Worm (Caenorhabditis elegans) whole organism, L4 larva: ENCODE data around the gene Y5H2A.1.

Experiments
- F10B5.3 ChIP-seq: sonication (generic microtip); optimal IDR thresholded peaks from 2 replicates; lab custom pipeline; 2016; ENCODE audit warnings: mild to moderate bottlenecking, missing genetic modification characterization, missing compliant biosample characterization
- F26F4.8 ChIP-seq: fragments of 200-800 bp; sonication (Bioruptor generic); conservative IDR thresholded peaks from 2 replicates; pipeline ENCODE4 v1.3.6; 2022; ENCODE audit warnings: missing genetic modification characterization, missing compliant biosample characterization
- T20F7.1 ChIP-seq: fragments of 200-800 bp; sonication (Bioruptor generic); optimal IDR thresholded peaks from 2 replicates; lab custom pipeline; 2018; ENCODE audit warnings: mild to moderate bottlenecking, missing genetic modification characterization, missing compliant biosample characterization
- Y48G9A.11 ChIP-seq: fragments of 200-800 bp; sonication (Bioruptor generic); IDR thresholded peaks from 2 replicates; pipeline ENCODE4 v1.3.6; 2022; ENCODE audit warnings: missing genetic modification reagents, missing genetic modification characterization, missing compliant biosample characterization
- Y75B8A.6 ChIP-seq: fragments of 200-800 bp; sonication (Bioruptor generic); IDR thresholded peaks from 2 replicates; pipeline ENCODE4 v1.3.6; 2022; ENCODE audit warnings: missing genetic modification reagents, missing genetic modification characterization, missing compliant biosample characterization
- ZK546.5 ChIP-seq, 2 experiments: sonication (generic microtip); optimal IDR thresholded peaks; 2 replicates each; lab custom pipeline; 2017; ENCODE audit warnings: missing biosample characterization in 2 of 2, missing genetic modification characterization in 2 of 2
- aha-1 ChIP-seq: fragments of 150-350 bp; peaks from one replicate; lab custom pipeline; 2014; ENCODE audit warnings: missing biosample characterization, missing genetic modification characterization
- attf-4 ChIP-seq: sonication (generic microtip); optimal IDR thresholded peaks from 3 replicates; lab custom pipeline; 2017; ENCODE audit warnings: missing biosample characterization, missing genetic modification characterization
- ceh-28 ChIP-seq: fragments of 150-350 bp; optimal IDR thresholded peaks from 2 replicates; lab custom pipeline; 2014; ENCODE audit warnings: missing biosample characterization, missing genetic modification reagents, missing genetic modification characterization
- ctbp-1 ChIP-seq: fragments of 200-800 bp; sonication (Bioruptor generic); IDR thresholded peaks from 2 replicates; pipeline ENCODE4 v1.3.6; 2022; ENCODE audit warnings: missing genetic modification reagents, missing genetic modification characterization, missing compliant biosample characterization
- daf-12 ChIP-seq: fragments of 150-350 bp; optimal IDR thresholded peaks from 2 replicates; lab custom pipeline; 2014; ENCODE audit warnings: missing biosample characterization, missing genetic modification reagents, missing genetic modification characterization
- daf-16 ChIP-seq, 3 experiments: sonication (generic microtip); optimal IDR thresholded peaks; 2 replicates each; lab custom pipeline; 2016 to 2017; ENCODE audit warnings: missing genetic modification characterization in 3 of 3, missing genetic modification reagents in 3 of 3, mild to moderate bottlenecking in 2 of 3, missing compliant biosample characterization in 2 of 3, missing biosample characterization in 1 of 3, moderate library complexity in 1 of 3
- dmd-6 ChIP-seq: fragments of 200-800 bp; sonication (Bioruptor generic); IDR thresholded peaks from 2 replicates; pipeline ENCODE4 v1.3.6; 2022; ENCODE audit warnings: missing genetic modification reagents, missing genetic modification characterization, missing compliant biosample characterization
- dmd-9 ChIP-seq: fragments of 200-800 bp; sonication (Bioruptor generic); IDR thresholded peaks from 2 replicates; pipeline ENCODE4 v1.3.6; 2022; ENCODE audit warnings: missing genetic modification reagents, missing genetic modification characterization, missing compliant biosample characterization
- dpl-1 ChIP-seq: fragments of 150-350 bp; optimal IDR thresholded peaks from 2 replicates; lab custom pipeline; 2014; ENCODE audit warnings: missing biosample characterization, missing genetic modification reagents, missing genetic modification characterization
- duxl-1 ChIP-seq: sonication (generic microtip); optimal IDR thresholded peaks from 2 replicates; lab custom pipeline; 2016; ENCODE audit warnings: mild to moderate bottlenecking, missing genetic modification characterization, moderate library complexity, missing compliant biosample characterization; ENCODE audit not compliant: poor library complexity
- fkh-10 ChIP-seq: fragments of 150-350 bp; optimal IDR thresholded peaks from 2 replicates; lab custom pipeline; 2014; ENCODE audit warnings: missing biosample characterization, missing genetic modification reagents, missing genetic modification characterization
- hmg-1.1 ChIP-seq: fragments of 200-800 bp; sonication (Bioruptor generic); IDR thresholded peaks from 2 replicates; pipeline ENCODE4 v1.3.6; 2022; ENCODE audit warnings: missing genetic modification reagents, missing genetic modification characterization, missing compliant biosample characterization
- lim-7 ChIP-seq: fragments of 200-800 bp; sonication (Bioruptor generic); IDR thresholded peaks from 2 replicates; pipeline ENCODE4 v1.3.6; 2022; ENCODE audit warnings: missing genetic modification characterization, missing compliant biosample characterization
- lin-29 ChIP-seq: fragments of 200-800 bp; sonication (Bioruptor generic); IDR thresholded peaks from 2 replicates; pipeline ENCODE4 v1.3.6; 2022; ENCODE audit warnings: missing genetic modification reagents, missing genetic modification characterization, missing compliant biosample characterization
- lin-39 ChIP-seq: fragments of 150-350 bp; optimal IDR thresholded peaks from 2 replicates; lab custom pipeline; 2014; ENCODE audit warnings: missing biosample characterization, missing genetic modification reagents, missing genetic modification characterization
- madf-5 ChIP-seq, 2 experiments: fragments of 200-800 bp; sonication (Bioruptor generic); IDR thresholded peaks; 2 replicates each; pipeline ENCODE4 v1.3.6; 2022; ENCODE audit warnings: missing compliant biosample characterization in 2 of 2, missing genetic modification characterization in 2 of 2
- madf-9 ChIP-seq: fragments of 200-800 bp; sonication (Bioruptor generic); conservative IDR thresholded peaks from 2 replicates; pipeline ENCODE4 v1.3.6; 2022; ENCODE audit warnings: missing genetic modification reagents, missing genetic modification characterization, missing compliant biosample characterization
- mdt-29 ChIP-seq: fragments of 200-800 bp; sonication (Bioruptor generic); IDR thresholded peaks from 2 replicates; pipeline ENCODE4 v1.3.6; 2022; ENCODE audit warnings: missing genetic modification reagents, missing genetic modification characterization, missing compliant biosample characterization
- mxl-2 ChIP-seq: fragments of 200-800 bp; sonication (Bioruptor generic); conservative IDR thresholded peaks from 2 replicates; pipeline ENCODE4 v1.3.6; 2022; ENCODE audit warnings: missing genetic modification reagents, missing genetic modification characterization, missing compliant biosample characterization
- mxl-3 ChIP-seq: fragments of 200-800 bp; sonication (Bioruptor generic); optimal IDR thresholded peaks from 2 replicates; lab custom pipeline; 2018; ENCODE audit warnings: mild to moderate bottlenecking, missing genetic modification characterization, missing compliant biosample characterization
- nhr-102 ChIP-seq: sonication (generic microtip); optimal IDR thresholded peaks from 2 replicates; lab custom pipeline; 2016; ENCODE audit warnings: mild to moderate bottlenecking, missing genetic modification characterization, moderate library complexity, missing compliant biosample characterization
- nhr-48 ChIP-seq: sonication (generic microtip); optimal IDR thresholded peaks from 2 replicates; lab custom pipeline; 2016; ENCODE audit warnings: mild to moderate bottlenecking, missing genetic modification characterization, missing compliant biosample characterization
- nhr-77 ChIP-seq: fragments of 150-350 bp; optimal IDR thresholded peaks from 2 replicates; lab custom pipeline; 2014; ENCODE audit warnings: missing biosample characterization, missing genetic modification characterization
- pha-4 ChIP-seq, 2 experiments: fragments of 150-350 bp in 1 of 2; fragments of 200-800 bp in 1 of 2; sonication (Bioruptor generic) in 1 of 2; IDR thresholded peaks in 1 of 2; optimal IDR thresholded peaks in 1 of 2; 2 replicates each; pipeline versions ENCODE4 v1.3.6 to Lab custom; 2014 to 2022; ENCODE audit warnings: missing genetic modification characterization in 2 of 2, missing genetic modification reagents in 2 of 2, missing biosample characterization in 1 of 2, missing compliant biosample characterization in 1 of 2
- php-3 ChIP-seq: fragments of 200-800 bp; sonication (Bioruptor generic); IDR thresholded peaks from 2 replicates; pipeline ENCODE4 v1.3.6; 2022; ENCODE audit warnings: missing genetic modification reagents, missing genetic modification characterization, missing compliant biosample characterization
- saeg-2 ChIP-seq: fragments of 200-800 bp; sonication (Bioruptor generic); IDR thresholded peaks from 2 replicates; pipeline ENCODE4 v1.3.6; 2022; ENCODE audit warnings: missing genetic modification reagents, missing genetic modification characterization, missing compliant biosample characterization
- snpc-1.2 ChIP-seq: fragments of 200-800 bp; sonication (Bioruptor generic); IDR thresholded peaks from 2 replicates; pipeline ENCODE4 v1.3.6; 2022; ENCODE audit warnings: missing genetic modification reagents, missing genetic modification characterization, missing compliant biosample characterization
- unc-39 ChIP-seq: sonication (generic microtip); optimal IDR thresholded peaks from 2 replicates; lab custom pipeline; 2017; ENCODE audit warnings: missing biosample characterization, missing genetic modification characterization
- zfp-3 ChIP-seq: fragments of 200-800 bp; sonication (Bioruptor generic); conservative IDR thresholded peaks from 2 replicates; pipeline ENCODE4 v1.3.6; 2022; ENCODE audit warnings: missing genetic modification reagents, missing genetic modification characterization, missing compliant biosample characterization
- zip-11 ChIP-seq: fragments of 200-800 bp; sonication (Bioruptor generic); IDR thresholded peaks from 2 replicates; pipeline ENCODE4 v1.3.6; 2022; ENCODE audit warnings: missing genetic modification characterization, missing compliant biosample characterization
- zip-2 ChIP-seq: fragments of 150-350 bp; optimal IDR thresholded peaks from 2 replicates; lab custom pipeline; 2014; ENCODE audit warnings: missing biosample characterization, missing genetic modification characterization

Y5H2A.1 gene

ce11 chrV:2228781-2229180 is 42.9 kb downstream of the Y5H2A.1 start, which contains the start of gene nhr-126:
TSS of gene nhr-126 (plus strand) at chrV:2229081.
- TF ChIP-seq zfp-3 (GFP tag; lab: Robert Waterston, UW) (no peak), duxl-1 (tag; lab: Kevin White, UChicago) (no peak), madf-5 (GFP tag; IDR thresholded peaks at IDR 0.05; lab: Robert Waterston, UW) (no peak), Y48G9A.11 (GFP tag; lab: Robert Waterston, UW) (no peak), lin-39 (tag; lab: Kevin White, UChicago) (no peak), fkh-10 (GFP tag; lab: Kevin White, UChicago) (no peak), lim-7 (GFP tag; lab: Robert Waterston, UW) (no peak)

ce11 chrV:2226903-2227302 is 44.7 kb downstream of the Y5H2A.1 start, which contains the start of gene nhr-18:
TSS of gene nhr-18 (plus strand) at chrV:2227203.
- TF ChIP-seq unc-39 (tag; lab: Kevin White, UChicago), result no peak
- TF ChIP-seq ZK546.5 (tag; optimal IDR thresholded peaks at IDR 0.05; lab: Kevin White, UChicago), result no peak
- TF ChIP-seq zip-11 (GFP tag; lab: Robert Waterston, UW), result no peak
- TF ChIP-seq nhr-102 (tag; lab: Kevin White, UChicago), result no peak
- TF ChIP-seq pha-4 (GFP tag; IDR thresholded peaks at IDR 0.05; lab: Robert Waterston, UW), result no peak
- TF ChIP-seq pha-4 (tag; optimal IDR thresholded peaks at IDR 0.05; lab: Kevin White, UChicago), result no peak
- TF ChIP-seq hmg-1.1 (GFP tag; lab: Robert Waterston, UW), result no peak
- no peak for TF ChIP-seq F26F4.8 (GFP tag; lab: Robert Waterston, UW)
- TF ChIP-seq daf-16 (GFP tag; optimal IDR thresholded peaks at IDR 0.05; lab: Kevin White, UChicago), result no peak
- TF ChIP-seq daf-16 (tag; optimal IDR thresholded peaks at IDR 0.05; lab: Kevin White, UChicago), result no peak
- TF ChIP-seq php-3, result no peak
- no peak for TF ChIP-seq madf-9 (GFP tag; lab: Robert Waterston, UW)
- no peak for TF ChIP-seq nhr-48 (tag; lab: Kevin White, UChicago)
- no peak for TF ChIP-seq mxl-3 (GFP tag; lab: Kevin White, UChicago)
- no peak for TF ChIP-seq dpl-1 (GFP tag; lab: Kevin White, UChicago)
- no peak for TF ChIP-seq lin-29 (GFP tag; lab: Robert Waterston, UW)
- TF ChIP-seq Y75B8A.6 (GFP tag; lab: Robert Waterston, UW), result no peak
- no peak for TF ChIP-seq dmd-6 (GFP tag; lab: Robert Waterston, UW)
- TF ChIP-seq dmd-9, result no peak
- TF ChIP-seq, all 104 proteins: peak for 0

ce11 chrV:2225130-2225529 is 46.5 kb downstream of the Y5H2A.1 start, which contains the start of gene nhr-103:
TSS of gene nhr-103 (plus strand) at chrV:2225430.
- no peak for TF ChIP-seq attf-4 (tag; lab: Kevin White, UChicago)
- no peak for TF ChIP-seq zip-2 (tag; lab: Kevin White, UChicago)
- TF ChIP-seq Y48G9A.11 (GFP tag; lab: Robert Waterston, UW), result no peak
- no peak for TF ChIP-seq daf-16 (GFP tag; optimal IDR thresholded peaks at IDR 0.05; lab: Kevin White, UChicago)
- no peak for TF ChIP-seq daf-16 (tag; optimal IDR thresholded peaks at IDR 0.05; lab: Kevin White, UChicago)
- no peak for TF ChIP-seq saeg-2 (GFP tag; lab: Robert Waterston, UW)
- TF ChIP-seq ceh-28, result no peak
- TF ChIP-seq fkh-10 (GFP tag; lab: Kevin White, UChicago), result no peak
- TF ChIP-seq F10B5.3, result no peak
- no peak for TF ChIP-seq daf-12
- TF ChIP-seq, all 104 proteins: peak for 0

DNA sequence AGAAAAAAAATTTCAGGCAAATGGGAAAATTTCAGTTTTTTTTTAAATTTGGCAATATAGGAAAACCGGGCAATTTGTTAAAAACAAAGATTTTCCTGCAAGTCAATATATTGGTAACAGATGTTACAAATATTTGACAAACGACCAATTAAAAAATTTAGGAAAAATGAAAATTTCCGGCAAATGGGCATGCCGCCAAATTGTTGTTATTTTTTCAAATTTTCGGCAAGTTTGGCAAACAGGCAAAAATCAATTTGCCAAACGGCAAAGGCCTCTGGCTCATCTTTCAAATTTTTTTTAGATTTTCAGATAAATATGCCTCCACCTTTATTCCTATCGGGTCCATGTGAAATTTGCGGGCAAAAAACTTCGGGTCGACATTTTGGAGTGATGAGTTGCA is 49.9 kb downstream of the Y5H2A.1 start, which contains the start of gene nhr-128:
nhr-128 (plus strand) TSS at position 301 of the 400 bp plus-strand sequence.
- TF ChIP-seq mdt-29 (GFP tag; lab: Robert Waterston, UW) (no peak), mxl-2 (GFP tag; lab: Robert Waterston, UW) (no peak), unc-39 (tag; lab: Kevin White, UChicago) (no peak), ctbp-1 (GFP tag; lab: Robert Waterston, UW) (no peak), nhr-77 (tag; lab: Kevin White, UChicago) (no peak), snpc-1.2 (GFP tag; lab: Robert Waterston, UW) (no peak), T20F7.1 (no peak), aha-1 (tag; lab: Kevin White, UChicago) (no peak)
